Worm (Caenorhabditis elegans) whole organism, late embryonic: ENCODE measurements around the gene spp-9.

Experiments used
- C08G9.2 ChIP-seq: sonication (generic microtip); optimal IDR thresholded peaks from 2 replicates; lab custom pipeline; 2016; ENCODE audit warnings: mild to moderate bottlenecking, missing genetic modification characterization, moderate library complexity, missing compliant biosample characterization
- K02D7.2 ChIP-seq: sonication (generic microtip); optimal IDR thresholded peaks from 2 replicates; lab custom pipeline; 2017; ENCODE audit warnings: mild to moderate bottlenecking, missing genetic modification characterization, missing compliant biosample characterization
- K09A11.1 ChIP-seq: sonication (generic microtip); optimal IDR thresholded peaks from 2 replicates; lab custom pipeline; 2017; ENCODE audit warnings: antibody characterized with exemption, mild to moderate bottlenecking, missing genetic modification characterization, missing compliant biosample characterization; ENCODE audit not compliant: insufficient read depth
- T23F11.4 ChIP-seq: fragments of 200-800 bp; sonication (Bioruptor generic); optimal IDR thresholded peaks from 2 replicates; lab custom pipeline; 2018; ENCODE audit warnings: mild to moderate bottlenecking, missing genetic modification characterization, missing compliant biosample characterization
- ahr-1 ChIP-seq: sonication (generic microtip); optimal IDR thresholded peaks from 2 replicates; lab custom pipeline; 2016; ENCODE audit warnings: missing genetic modification characterization, missing compliant biosample characterization
- ama-1 ChIP-seq: fragments of 150-350 bp; optimal IDR thresholded peaks from 2 replicates; lab custom pipeline; 2014
- ceh-14 ChIP-seq: sonication (generic microtip); optimal IDR thresholded peaks from 2 replicates; lab custom pipeline; 2016; ENCODE audit warnings: missing genotype, missing genetic modification characterization, missing compliant biosample characterization
- ceh-2 ChIP-seq: sonication (generic microtip); optimal IDR thresholded peaks from 2 replicates; lab custom pipeline; 2016; ENCODE audit warnings: missing genotype, missing genetic modification characterization, missing compliant biosample characterization
- ceh-22 ChIP-seq: sonication (generic microtip); optimal IDR thresholded peaks from 2 replicates; lab custom pipeline; 2017; ENCODE audit warnings: missing biosample characterization, missing genetic modification characterization
- ceh-24 ChIP-seq: sonication (generic microtip); optimal IDR thresholded peaks from 2 replicates; lab custom pipeline; 2016; ENCODE audit warnings: mild to moderate bottlenecking, missing genetic modification characterization, missing compliant biosample characterization
- ceh-30 ChIP-seq: fragments of 150-350 bp; optimal IDR thresholded peaks from 2 replicates; lab custom pipeline; 2014; ENCODE audit warnings: missing biosample characterization, missing genetic modification characterization
- ceh-34 ChIP-seq: sonication (generic microtip); optimal IDR thresholded peaks from 2 replicates; lab custom pipeline; 2016; ENCODE audit warnings: mild to moderate bottlenecking, missing genetic modification characterization, missing compliant biosample characterization
- ceh-45 ChIP-seq: fragments of 200-800 bp; sonication (Bioruptor generic); IDR thresholded peaks from 2 replicates; pipeline ENCODE4 v1.3.6; 2022; ENCODE audit warnings: missing genetic modification reagents, missing genetic modification characterization, missing compliant biosample characterization
- ceh-48 ChIP-seq: sonication (generic microtip); optimal IDR thresholded peaks from 2 replicates; lab custom pipeline; 2016; ENCODE audit warnings: missing genetic modification characterization, inconsistent platforms, missing compliant biosample characterization
- ceh-6 ChIP-seq: fragments of 200-800 bp; sonication (Bioruptor generic); optimal IDR thresholded peaks from 2 replicates; lab custom pipeline; 2018; ENCODE audit warnings: mild to moderate bottlenecking, missing genetic modification characterization, missing compliant biosample characterization
- dve-1 ChIP-seq: sonication (generic microtip); optimal IDR thresholded peaks from 2 replicates; lab custom pipeline; 2017; ENCODE audit warnings: antibody characterized with exemption, mild to moderate bottlenecking, missing genetic modification characterization, missing compliant biosample characterization
- elt-2 ChIP-seq: sonication (generic microtip); optimal IDR thresholded peaks from 2 replicates; lab custom pipeline; 2016; ENCODE audit warnings: missing genetic modification reagents, missing genetic modification characterization, missing compliant biosample characterization
- ets-4 ChIP-seq: sonication (generic microtip); optimal IDR thresholded peaks from 2 replicates; lab custom pipeline; 2016; ENCODE audit warnings: missing genetic modification characterization, missing compliant biosample characterization
- eyg-1 ChIP-seq: sonication (generic microtip); optimal IDR thresholded peaks from 2 replicates; lab custom pipeline; 2016; ENCODE audit warnings: missing genotype, missing genetic modification characterization, missing compliant biosample characterization
- fkh-6 ChIP-seq: sonication (generic microtip); optimal IDR thresholded peaks from 2 replicates; lab custom pipeline; 2016; ENCODE audit warnings: missing genetic modification characterization, missing compliant biosample characterization
- gmeb-2 ChIP-seq: sonication (generic microtip); optimal IDR thresholded peaks from 2 replicates; lab custom pipeline; 2016; ENCODE audit warnings: missing genetic modification characterization, inconsistent platforms, missing compliant biosample characterization
- hlh-13 ChIP-seq: fragments of 200-800 bp; sonication (Bioruptor generic); optimal IDR thresholded peaks from 2 replicates; lab custom pipeline; 2018; ENCODE audit warnings: mild to moderate bottlenecking, missing genetic modification characterization, missing compliant biosample characterization
- lin-11 ChIP-seq: fragments of 200-800 bp; sonication (Bioruptor generic); optimal IDR thresholded peaks from 2 replicates; lab custom pipeline; 2018; ENCODE audit warnings: mild to moderate bottlenecking, missing genetic modification characterization, missing compliant biosample characterization
- nfya-1 ChIP-seq: sonication (generic microtip); optimal IDR thresholded peaks from 2 replicates; lab custom pipeline; 2017; ENCODE audit warnings: missing genetic modification characterization, mild to moderate bottlenecking, missing compliant biosample characterization, antibody characterized with exemption, moderate library complexity
- nhr-232 ChIP-seq: sonication (generic microtip); optimal IDR thresholded peaks from 2 replicates; lab custom pipeline; 2016; ENCODE audit warnings: missing genetic modification characterization, missing compliant biosample characterization
- npax-4 ChIP-seq: sonication (generic microtip); optimal IDR thresholded peaks from 2 replicates; lab custom pipeline; 2016; ENCODE audit warnings: missing genetic modification characterization, missing compliant biosample characterization
- odd-2 ChIP-seq: sonication (generic microtip); optimal IDR thresholded peaks from 2 replicates; lab custom pipeline; 2017; ENCODE audit warnings: antibody characterized with exemption, mild to moderate bottlenecking, missing genetic modification characterization, missing compliant biosample characterization
- pag-3 ChIP-seq: sonication (generic microtip); optimal IDR thresholded peaks from 2 replicates; lab custom pipeline; 2016; ENCODE audit warnings: missing compliant biosample characterization, missing genetic modification characterization, borderline replicate concordance
- pat-9 ChIP-seq: fragments of 200-800 bp; sonication (Bioruptor generic); optimal IDR thresholded peaks from 2 replicates; lab custom pipeline; 2018; ENCODE audit warnings: mild to moderate bottlenecking, missing genetic modification characterization, moderate library complexity, missing compliant biosample characterization
- pha-2 ChIP-seq: sonication (generic microtip); optimal IDR thresholded peaks from 2 replicates; lab custom pipeline; 2017; ENCODE audit warnings: mild to moderate bottlenecking, missing genetic modification characterization, missing compliant biosample characterization
- pros-1 ChIP-seq: fragments of 150-350 bp; optimal IDR thresholded peaks from 2 replicates; lab custom pipeline; 2014; ENCODE audit warnings: missing biosample characterization, missing genetic modification reagents, missing genetic modification characterization
- rnt-1 ChIP-seq: sonication (generic microtip); optimal IDR thresholded peaks from 2 replicates; lab custom pipeline; 2016; ENCODE audit warnings: missing genetic modification characterization, missing compliant biosample characterization
- sdc-2 ChIP-seq: sonication (generic microtip); optimal IDR thresholded peaks from 2 replicates; lab custom pipeline; 2016; ENCODE audit warnings: missing genotype, missing genetic modification characterization, missing compliant biosample characterization
- syd-9 ChIP-seq: sonication (generic microtip); optimal IDR thresholded peaks from 2 replicates; lab custom pipeline; 2016; ENCODE audit warnings: mild to moderate bottlenecking, missing genetic modification characterization, moderate library complexity, missing compliant biosample characterization
- tbx-2 ChIP-seq: sonication (generic microtip); optimal IDR thresholded peaks from 2 replicates; lab custom pipeline; 2016; ENCODE audit warnings: missing genetic modification characterization, missing compliant biosample characterization
- tbx-7 ChIP-seq: sonication (generic microtip); optimal IDR thresholded peaks from 2 replicates; lab custom pipeline; 2016; ENCODE audit warnings: missing genotype, missing genetic modification characterization, missing compliant biosample characterization
- ttx-3 ChIP-seq: sonication (generic microtip); optimal IDR thresholded peaks from 2 replicates; lab custom pipeline; 2016; ENCODE audit warnings: missing genetic modification reagents, missing genetic modification characterization, missing compliant biosample characterization
- unc-3 ChIP-seq, 2 experiments: fragments of 200-800 bp in 1 of 2; sonication (Bioruptor generic) in 1 of 2; sonication (generic microtip) in 1 of 2; conservative IDR thresholded peaks in 1 of 2; optimal IDR thresholded peaks in 1 of 2; 2 replicates each; pipeline versions ENCODE4 v1.3.6 to Lab custom; 2016 to 2022; ENCODE audit warnings: missing compliant biosample characterization in 2 of 2, missing genetic modification characterization in 2 of 2, missing genetic modification reagents in 1 of 2
- unc-42 ChIP-seq: sonication (generic microtip); optimal IDR thresholded peaks from 2 replicates; lab custom pipeline; 2016; ENCODE audit warnings: missing genotype, missing genetic modification characterization, missing compliant biosample characterization
- zip-5 ChIP-seq: sonication (generic microtip); optimal IDR thresholded peaks from 2 replicates; lab custom pipeline; 2016; ENCODE audit warnings: missing genetic modification characterization, missing compliant biosample characterization
- ztf-16 ChIP-seq: sonication (generic microtip); optimal IDR thresholded peaks from 2 replicates; lab custom pipeline; 2017; ENCODE audit warnings: missing genetic modification characterization, missing compliant biosample characterization

The spp-9 gene

ce11 chrX:11467320-11467732, 20.3 kb upstream of the spp-9 start (continued):
- TF ChIP-seq npax-4 (tag; lab: Kevin White, UChicago) (no peak), unc-42 (tag; lab: Kevin White, UChicago) (peak; percentile 85), ceh-24 (no peak), rnt-1 (tag; lab: Kevin White, UChicago) (peak; percentile 11), pha-2 (tag; lab: Kevin White, UChicago) (no peak), K02D7.2 (tag; lab: Kevin White, UChicago) (no peak), ahr-1 (tag; lab: Kevin White, UChicago) (no peak), ceh-45 (GFP tag; lab: Robert Waterston, UW) (no peak), tbx-2 (peak; percentile 61), pag-3 (tag; lab: Kevin White, UChicago) (no peak), ceh-48 (no peak), pat-9 (peak; percentile 2), ceh-14 (tag; lab: Kevin White, UChicago) (peak; percentile 85), zip-5 (tag; lab: Kevin White, UChicago) (no peak), eyg-1 (tag; lab: Kevin White, UChicago) (no peak), sdc-2 (tag; lab: Kevin White, UChicago) (peak; percentile 70), fkh-6 (no peak), lin-11 (tag; lab: Kevin White, UChicago) (no peak), K09A11.1 (tag; lab: Kevin White, UChicago) (no peak), syd-9 (tag; lab: Kevin White, UChicago) (peak; percentile 43), ttx-3 (tag; lab: Kevin White, UChicago) (no peak), ceh-2 (tag; lab: Kevin White, UChicago) (no peak), tbx-7 (tag; lab: Kevin White, UChicago) (no peak), dve-1 (no peak), nhr-232 (tag; lab: Kevin White, UChicago) (no peak), odd-2 (tag; lab: Kevin White, UChicago) (no peak), gmeb-2 (tag; lab: Kevin White, UChicago) (no peak), elt-2 (tag; lab: Kevin White, UChicago) (no peak), ztf-16 (tag; lab: Kevin White, UChicago) (no peak), ets-4 (tag; lab: Kevin White, UChicago) (no peak), T23F11.4 (GFP tag; lab: Kevin White, UChicago) (no peak), nfya-1 (peak; percentile 69), ceh-34 (tag; lab: Kevin White, UChicago) (peak; percentile 61), ceh-22 (tag; lab: Kevin White, UChicago) (no peak), unc-3 (GFP tag; conservative IDR thresholded peaks at IDR 0.05; lab: Robert Waterston, UW) (no peak), unc-3 (tag; optimal IDR thresholded peaks at IDR 0.05; lab: Kevin White, UChicago) (no peak)
- TF ChIP-seq, all 69 proteins: peak for 26

ce11 chrX:11468814-11469213, 18.8 kb upstream of the spp-9 start:
- TF ChIP-seq fkh-6 (no peak), hlh-13 (GFP tag; lab: Kevin White, UChicago) (no peak), C08G9.2 (tag; lab: Kevin White, UChicago) (no peak), unc-42 (tag; lab: Kevin White, UChicago) (no peak), ceh-6 (GFP tag; lab: Kevin White, UChicago) (no peak), zip-5 (tag; lab: Kevin White, UChicago) (no peak), npax-4 (tag; lab: Kevin White, UChicago) (no peak), ceh-30 (tag; lab: Kevin White, UChicago) (no peak)
- TF ChIP-seq, all 69 proteins: peak for 0

- TF ChIP-seq syd-9 (tag; lab: Kevin White, UChicago) (no peak), pat-9 (no peak), ama-1 (lab: Kevin White, UChicago) (no peak), sdc-2 (tag; lab: Kevin White, UChicago) (no peak), pros-1 (no peak), ahr-1 (tag; lab: Kevin White, UChicago) (no peak), tbx-7 (tag; lab: Kevin White, UChicago) (no peak), unc-3 (GFP tag; conservative IDR thresholded peaks at IDR 0.05; lab: Robert Waterston, UW) (no peak), unc-3 (tag; optimal IDR thresholded peaks at IDR 0.05; lab: Kevin White, UChicago) (no peak)
These were observed 18.0 kb upstream of the spp-9 start for ce11 chrX:11469600-11469999.
